Worm (Caenorhabditis elegans): ENCODE data around the gene cyn-12.

Gene cyn-12

DNA sequence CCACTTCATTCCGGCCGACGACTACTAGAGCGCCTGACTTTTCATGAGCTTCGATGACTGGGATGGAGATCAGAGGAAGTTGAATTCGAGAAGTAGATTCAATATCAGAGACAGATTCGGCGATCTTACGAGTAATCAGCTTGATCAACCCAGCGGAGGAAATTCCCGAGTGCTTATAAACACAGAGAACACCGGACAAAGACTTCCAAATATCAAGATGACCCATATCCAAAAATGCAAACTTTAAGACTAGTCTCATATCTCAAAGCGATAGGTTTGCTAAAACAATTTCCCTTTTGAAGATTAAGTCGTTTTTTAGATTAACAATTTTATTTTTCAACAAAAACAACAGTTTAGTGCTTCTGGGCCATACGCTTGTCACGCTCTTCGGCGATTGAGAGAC, 49.6 kb downstream of the cyn-12 start, which contains the start of gene Y43B11AR.3 (continued):
- peak; percentile 89 for TF ChIP-seq lin-26 (GFP tag; IDR thresholded peaks at IDR 0.05)
- no peak for TF ChIP-seq ztf-26 (tag; optimal IDR thresholded peaks at IDR 0.05)
- TF ChIP-seq nfya-1 (tag; optimal IDR thresholded peaks at IDR 0.05; ENCODE audit: borderline replicate concordance, insufficient read depth) = no peak
- peak; percentile 96 for TF ChIP-seq B0336.3 (GFP tag; IDR thresholded peaks at IDR 0.05)
- TF ChIP-seq mcd-1 (GFP tag; IDR thresholded peaks at IDR 0.05) = peak; percentile 68
- TF ChIP-seq ceh-100 (GFP tag; IDR thresholded peaks at IDR 0.05) = peak; percentile 82
- peak; percentile 86 for TF ChIP-seq Y79H2A.3 (GFP tag; conservative IDR thresholded peaks at IDR 0.05)
- peak; percentile 93 for TF ChIP-seq attf-6 (GFP tag; IDR thresholded peaks at IDR 0.05)
- TF ChIP-seq C17E4.6 (GFP tag; IDR thresholded peaks at IDR 0.05) = peak; percentile 83
- TF ChIP-seq efl-1 (GFP tag; optimal IDR thresholded peaks at IDR 0.05) = peak; percentile 46
- peak; percentile 1 for TF ChIP-seq somi-1 (GFP tag; optimal IDR thresholded peaks at IDR 0.05)
- peak; percentile 45 for TF ChIP-seq attf-5 (GFP tag; optimal IDR thresholded peaks at IDR 0.05)
- TF ChIP-seq snpc-4 (GFP tag; optimal IDR thresholded peaks at IDR 0.05) = peak; percentile 72
- TF ChIP-seq snpc-4 (tag; optimal IDR thresholded peaks at IDR 0.05) = peak; percentile 36 to 87 (median 72)
- no peak for TF ChIP-seq ZK185.1 (tag; optimal IDR thresholded peaks at IDR 0.05; ENCODE audit: poor library complexity, severe bottlenecking)
- TF ChIP-seq fkh-3 (tag; optimal IDR thresholded peaks at IDR 0.05) = no peak
- TF ChIP-seq ztf-25 (GFP tag; IDR thresholded peaks at IDR 0.05) = peak; percentile 74; the same call in 1 of the 2 replicates
- no peak for TF ChIP-seq ztf-22 (GFP tag; optimal IDR thresholded peaks at IDR 0.05)
- TF ChIP-seq F52B5.7 (tag; optimal IDR thresholded peaks at IDR 0.05) = peak; percentile 91
- TF ChIP-seq hlh-26 (GFP tag; conservative IDR thresholded peaks at IDR 0.05) = no peak
- TF ChIP-seq him-1 (tag; optimal IDR thresholded peaks at IDR 0.05) = peak; percentile 9
- peak; percentile 98 for TF ChIP-seq hrde-1 (tag; optimal IDR thresholded peaks at IDR 0.05; ENCODE audit: borderline replicate concordance)
- peak; percentile 72 for TF ChIP-seq tbp1 (GFP tag; optimal IDR thresholded peaks at IDR 0.05)
- TF ChIP-seq die-1 (tag; optimal IDR thresholded peaks at IDR 0.05) = peak; percentile 76
- no peak; the same call in 1 of the 2 replicates for TF ChIP-seq aptf-3 (GFP tag; IDR thresholded peaks at IDR 0.05)

Measured in whole organism, young adult.